Comparison of ENCODE assay signal across 1 worm cellular context in the genomic region with DNA sequence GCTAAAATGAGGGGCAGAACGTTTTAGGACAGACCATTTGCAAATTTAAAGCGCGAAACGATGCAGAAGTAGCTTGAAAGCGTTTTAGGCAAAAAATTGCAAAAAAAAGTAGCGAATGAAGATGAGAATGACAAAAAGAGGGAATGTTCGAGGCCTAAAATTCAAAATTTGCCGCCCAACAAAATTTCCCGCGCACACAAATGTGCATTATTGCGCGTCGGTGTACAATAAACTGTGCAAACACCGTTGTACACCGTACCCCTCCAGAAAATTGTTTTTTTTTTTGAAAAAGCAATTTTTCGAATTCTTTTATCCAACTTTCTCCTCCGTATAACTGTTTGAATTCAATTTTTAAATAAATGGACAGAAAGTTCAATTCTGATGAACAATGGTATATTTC.
A peak's percentile ranks its signal among the peaks of the same experiment; 100 is the strongest.
TF ChIP-seq lines count a peak whose summit lies in the region.

snpc-3.4 (plus strand) TSS at position 237 of the 400 bp plus-strand sequence.

TF ChIP-seq in whole organism, L1 larva, 84 proteins besides CTCF, POLR2A, EP300 and RAD21 (continued from another document):
- TF ChIP-seq C04F5.9 (tag; optimal IDR thresholded peaks at IDR 0.05; lab: Kevin White, UChicago) (no peak), skn-1 (tag; optimal IDR thresholded peaks at IDR 0.05; lab: Kevin White, UChicago) (peak; percentile 86), fkh-8 (tag; optimal IDR thresholded peaks at IDR 0.05; lab: Kevin White, UChicago) (peak; percentile 57), lin-13 (GFP tag; optimal IDR thresholded peaks at IDR 0.05; lab: Kevin White, UChicago) (peak; percentile 46), ztf-4 (tag; optimal IDR thresholded peaks at IDR 0.05; lab: Kevin White, UChicago) (no peak), aly-2 (tag; optimal IDR thresholded peaks at IDR 0.05; lab: Kevin White, UChicago) (peak; percentile 53), elt-2 (tag; optimal IDR thresholded peaks at IDR 0.05; lab: Kevin White, UChicago) (no peak), egl-27 (tag; optimal IDR thresholded peaks at IDR 0.05; lab: Kevin White, UChicago) (no peak), mab-9 (GFP tag; IDR thresholded peaks at IDR 0.05; lab: Robert Waterston, UW) (no peak), nhr-47 (tag; optimal IDR thresholded peaks at IDR 0.05; lab: Kevin White, UChicago) (peak; percentile 77), nhr-12 (tag; optimal IDR thresholded peaks at IDR 0.05; lab: Kevin White, UChicago) (no peak), dsc-1 (tag; optimal IDR thresholded peaks at IDR 0.05; lab: Kevin White, UChicago) (no peak), C16A3.4 (tag; optimal IDR thresholded peaks at IDR 0.05; lab: Kevin White, UChicago) (peak; percentile 81), fkh-4 (tag; optimal IDR thresholded peaks at IDR 0.05; lab: Kevin White, UChicago; ENCODE audit: borderline replicate concordance) (no peak), egl-13 (tag; optimal IDR thresholded peaks at IDR 0.05; lab: Kevin White, UChicago) (no peak), ces-1 (GFP tag; optimal IDR thresholded peaks at IDR 0.05; lab: Kevin White, UChicago) (no peak), lin-15B (tag; optimal IDR thresholded peaks at IDR 0.05; lab: Kevin White, UChicago) (peak; percentile 62), nhr-85 (tag; lab: Kevin White, UChicago) (peak; percentile 86), tlp-1 (tag; optimal IDR thresholded peaks at IDR 0.05; lab: Kevin White, UChicago) (no peak), ceh-88 (GFP tag; IDR thresholded peaks at IDR 0.05; lab: Robert Waterston, UW) (no peak), ets-5 (GFP tag; IDR thresholded peaks at IDR 0.05; lab: Robert Waterston, UW) (no peak), ceh-8 (GFP tag; optimal IDR thresholded peaks at IDR 0.05; lab: Kevin White, UChicago) (no peak), lir-3 (tag; optimal IDR thresholded peaks at IDR 0.05; lab: Kevin White, UChicago; ENCODE audit: poor library complexity) (no peak), snpc-4 (tag; optimal IDR thresholded peaks at IDR 0.05; lab: Kevin White, UChicago) (peak; percentile 20), alr-1 (tag; optimal IDR thresholded peaks at IDR 0.05; lab: Kevin White, UChicago; ENCODE audit: borderline replicate concordance) (no peak)
TF ChIP-seq in whole organism, L1 larva: peak in this region for 38.
